Worm (Caenorhabditis elegans) whole organism, mixed stage, embryonic: ENCODE measurements around the gene nhr-231.
"Not testable (repeated sequence)": the region's sequence is repeated elsewhere in the genome, so short reads cannot be mapped to it uniquely, and the experiment has no call there.

Experiments used
- M03D4.4 ChIP-seq: sonication (generic microtip); optimal IDR thresholded peaks from 2 replicates; lab custom pipeline; 2017; ENCODE audit warnings: mild to moderate bottlenecking, missing genetic modification characterization, missing compliant biosample characterization
- bed-3 ChIP-seq: fragments of 200-800 bp; sonication (Bioruptor generic); optimal IDR thresholded peaks from 3 replicates; lab custom pipeline; 2018; ENCODE audit warnings: mild to moderate bottlenecking, missing genetic modification characterization, moderate library complexity, missing compliant biosample characterization
- blmp-1 ChIP-seq: fragments of 150-350 bp; optimal IDR thresholded peaks from 2 replicates; lab custom pipeline; 2014; ENCODE audit warnings: missing biosample characterization, missing genetic modification characterization
- ceh-39 ChIP-seq: fragments of 150-350 bp; optimal IDR thresholded peaks from 2 replicates; lab custom pipeline; 2014; ENCODE audit warnings: missing biosample characterization, missing genetic modification characterization
- ceh-43 ChIP-seq: fragments of 200-800 bp; sonication (Bioruptor generic); optimal IDR thresholded peaks from 2 replicates; lab custom pipeline; 2018; ENCODE audit warnings: mild to moderate bottlenecking, missing genetic modification characterization, moderate library complexity, missing compliant biosample characterization
- ceh-83 ChIP-seq: fragments of 200-800 bp; sonication (Bioruptor generic); optimal IDR thresholded peaks from 2 replicates; lab custom pipeline; 2018; ENCODE audit warnings: mild to moderate bottlenecking, missing genetic modification characterization, missing compliant biosample characterization
- ces-1 ChIP-seq: fragments of 150-350 bp; optimal IDR thresholded peaks from 2 replicates; lab custom pipeline; 2014; ENCODE audit warnings: missing biosample characterization, missing genetic modification reagents, missing genetic modification characterization
- drap-1 ChIP-seq: fragments of 200-800 bp; sonication (Bioruptor generic); optimal IDR thresholded peaks from 3 replicates; lab custom pipeline; 2018; ENCODE audit warnings: mild to moderate bottlenecking, missing genetic modification characterization, missing compliant biosample characterization
- elt-1 ChIP-seq: sonication (generic microtip); optimal IDR thresholded peaks from 2 replicates; lab custom pipeline; 2017; ENCODE audit warnings: missing genetic modification characterization, mild to moderate bottlenecking, missing compliant biosample characterization, antibody characterized with exemption, moderate library complexity, borderline replicate concordance; ENCODE audit not compliant: insufficient read depth
- elt-3 ChIP-seq: fragments of 150-350 bp; optimal IDR thresholded peaks from 2 replicates; lab custom pipeline; 2014; ENCODE audit warnings: missing biosample characterization, missing genetic modification characterization
- flh-1 ChIP-seq: fragments of 200-800 bp; sonication (Bioruptor generic); optimal IDR thresholded peaks from 2 replicates; lab custom pipeline; 2018; ENCODE audit warnings: mild to moderate bottlenecking, missing genetic modification characterization, moderate library complexity, missing compliant biosample characterization
- ham-2 ChIP-seq: fragments of 200-800 bp; sonication (Bioruptor generic); optimal IDR thresholded peaks from 2 replicates; lab custom pipeline; 2018; ENCODE audit warnings: mild to moderate bottlenecking, missing genetic modification characterization, missing compliant biosample characterization
- hlh-1 ChIP-seq: fragments of 150-350 bp; optimal IDR thresholded peaks from 2 replicates; lab custom pipeline; 2014; ENCODE audit warnings: missing biosample characterization, missing genetic modification reagents, missing genetic modification characterization
- lsy-2 ChIP-seq: fragments of 150-350 bp; optimal IDR thresholded peaks from 2 replicates; lab custom pipeline; 2014; ENCODE audit warnings: missing biosample characterization, missing genetic modification characterization
- mab-5 ChIP-seq: fragments of 150-350 bp; optimal IDR thresholded peaks from 2 replicates; lab custom pipeline; 2014; ENCODE audit warnings: missing biosample characterization, missing genetic modification characterization
- nhr-12 ChIP-seq: fragments of 150-350 bp; optimal IDR thresholded peaks from 2 replicates; lab custom pipeline; 2014; ENCODE audit warnings: missing biosample characterization, missing genetic modification characterization
- nhr-2 ChIP-seq: fragments of 150-350 bp; optimal IDR thresholded peaks from 2 replicates; lab custom pipeline; 2014; ENCODE audit warnings: missing biosample characterization, missing genetic modification characterization
- nhr-28 ChIP-seq: fragments of 150-350 bp; optimal IDR thresholded peaks from 2 replicates; lab custom pipeline; 2014; ENCODE audit warnings: missing biosample characterization, missing genetic modification characterization
- nhr-76 ChIP-seq: sonication (generic microtip); optimal IDR thresholded peaks from 2 replicates; lab custom pipeline; 2017; ENCODE audit warnings: missing biosample characterization, missing genetic modification characterization
- pha-4 ChIP-seq: fragments of 150-350 bp; optimal IDR thresholded peaks from 2 replicates; lab custom pipeline; 2018; ENCODE audit warnings: missing biosample characterization, missing genetic modification reagents, missing genetic modification characterization
- snpc-4 ChIP-seq: fragments of 150-350 bp; optimal IDR thresholded peaks from 2 replicates; lab custom pipeline; 2014; ENCODE audit warnings: missing biosample characterization, missing genetic modification characterization
- sptf-1 ChIP-seq: sonication (generic microtip); optimal IDR thresholded peaks from 2 replicates; lab custom pipeline; 2017; ENCODE audit warnings: mild to moderate bottlenecking, missing genetic modification characterization, moderate library complexity, missing compliant biosample characterization
- tbx-8 ChIP-seq: fragments of 200-800 bp; sonication (Bioruptor generic); optimal IDR thresholded peaks from 2 replicates; lab custom pipeline; 2018; ENCODE audit warnings: mild to moderate bottlenecking, missing genetic modification characterization, moderate library complexity, missing compliant biosample characterization
- unc-39 ChIP-seq: fragments of 150-350 bp; optimal IDR thresholded peaks from 2 replicates; lab custom pipeline; 2014; ENCODE audit warnings: missing biosample characterization, missing genetic modification characterization
- unc-62 ChIP-seq: fragments of 150-350 bp; optimal IDR thresholded peaks from 2 replicates; lab custom pipeline; 2014; ENCODE audit warnings: missing biosample characterization, missing genetic modification reagents, missing genetic modification characterization
- zip-8 ChIP-seq: fragments of 150-350 bp; optimal IDR thresholded peaks from 2 replicates; lab custom pipeline; 2014; ENCODE audit warnings: missing biosample characterization, missing genetic modification characterization
- ztf-11 ChIP-seq: fragments of 150-350 bp; optimal IDR thresholded peaks from 2 replicates; lab custom pipeline; 2014; ENCODE audit warnings: missing biosample characterization, missing genetic modification characterization

nhr-231 gene

DNA sequence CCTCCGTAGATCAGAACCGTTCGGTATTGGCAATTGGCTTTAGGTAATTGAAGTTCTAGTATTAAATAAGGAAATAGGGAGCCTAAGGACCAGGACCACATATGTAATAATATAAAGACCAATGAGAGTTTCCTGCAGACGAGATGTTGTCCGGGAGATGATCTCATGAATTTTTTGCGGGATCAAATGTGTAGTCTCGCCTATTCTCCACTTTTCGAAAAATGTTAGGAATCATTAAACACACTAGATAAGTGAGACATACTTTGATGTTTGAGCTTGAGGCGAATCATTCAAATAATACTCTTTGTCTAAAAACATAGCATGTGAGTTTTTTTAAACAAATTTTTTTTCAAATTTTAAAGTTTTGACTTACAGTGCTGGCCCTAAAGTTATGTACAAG lies 37.7 kb upstream of the nhr-231 start, which contains the start of gene F11D11.6:
Gene F11D11.6 (minus strand): TSS at position 101 of the 400 bp plus-strand sequence.
- TF ChIP-seq lsy-2 (tag; lab: Kevin White, UChicago), result no peak
- TF ChIP-seq nhr-12 (tag; lab: Kevin White, UChicago), result no peak
- TF ChIP-seq pha-4 (tag; lab: Kevin White, UChicago), result no peak
- no peak for TF ChIP-seq mab-5 (tag; lab: Kevin White, UChicago)
- no peak for TF ChIP-seq drap-1 (GFP tag; lab: Kevin White, UChicago)

- not testable (repeated sequence) for TF ChIP-seq sptf-1; drap-1 (GFP tag; lab: Kevin White, UChicago); nhr-28
Observed at ce11 chrV:18754328-18754727, 36.4 kb upstream of the nhr-231 start, which contains the start of gene clec-254. Gene clec-254 (minus strand): TSS chrV:18754428.

ce11 chrV:18760174-18760573 lies 30.6 kb upstream of the nhr-231 start, which contains the start of gene F11D11.3:
Gene F11D11.3 (minus strand): TSS chrV:18760274.
- TF ChIP-seq M03D4.4 (tag; lab: Kevin White, UChicago) (no peak), nhr-28 (no peak), ceh-39 (tag; lab: Kevin White, UChicago) (no peak), elt-3 (tag; lab: Kevin White, UChicago) (no peak), hlh-1 (tag; lab: Kevin White, UChicago) (no peak)

ce11 chrV:18761078-18761477 lies 29.7 kb upstream of the nhr-231 start, which contains the start of gene F11D11.4:
Gene F11D11.4 (plus strand): TSS chrV:18761378.
- TF ChIP-seq elt-3 (tag; lab: Kevin White, UChicago) (no peak), pha-4 (tag; lab: Kevin White, UChicago) (no peak), blmp-1 (no peak), hlh-1 (tag; lab: Kevin White, UChicago) (no peak), flh-1 (GFP tag; lab: Kevin White, UChicago) (no peak), lsy-2 (tag; lab: Kevin White, UChicago) (no peak), nhr-76 (no peak), M03D4.4 (tag; lab: Kevin White, UChicago) (no peak), tbx-8 (no peak), drap-1 (GFP tag; lab: Kevin White, UChicago) (no peak), elt-1 (tag; lab: Kevin White, UChicago) (no peak), ham-2 (GFP tag; lab: Kevin White, UChicago) (no peak), unc-39 (tag; lab: Kevin White, UChicago) (no peak), nhr-28 (no peak), ceh-83 (GFP tag; lab: Kevin White, UChicago) (no peak), ceh-43 (GFP tag; lab: Kevin White, UChicago) (no peak), nhr-2 (no peak)
- TF ChIP-seq, all 35 proteins: peak for 0

ce11 chrV:18762044-18762443 lies 28.7 kb upstream of the nhr-231 start, which contains the start of gene F11D11.22:
Gene F11D11.22 (plus strand): TSS chrV:18762344.
- TF ChIP-seq lsy-2 (tag; lab: Kevin White, UChicago); flh-1 (GFP tag; lab: Kevin White, UChicago); hlh-1 (tag; lab: Kevin White, UChicago): not testable (repeated sequence)

DNA sequence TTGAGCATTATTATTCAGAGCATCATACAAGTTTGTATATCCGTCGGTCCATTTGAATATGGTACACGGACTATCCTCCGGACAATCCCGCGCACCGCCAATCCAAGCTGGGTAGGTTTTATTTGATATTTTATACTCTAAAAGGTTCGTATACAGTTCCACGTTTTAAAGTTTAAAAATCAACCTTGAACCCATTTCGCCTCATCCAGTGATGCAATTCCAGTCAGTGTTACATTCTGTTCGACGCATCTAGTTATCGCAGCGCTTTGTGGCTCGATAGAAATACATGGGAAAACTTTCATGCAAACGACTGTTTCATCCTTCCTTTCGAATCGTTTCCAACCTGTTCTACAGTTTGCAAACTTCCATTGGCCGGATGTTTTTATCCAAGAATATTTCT lies 20.9 kb upstream of the nhr-231 start:
- TF ChIP-seq unc-62 (GFP tag; lab: Kevin White, UChicago) (no peak), snpc-4 (tag; lab: Kevin White, UChicago) (no peak), blmp-1 (no peak), sptf-1 (no peak)

DNA sequence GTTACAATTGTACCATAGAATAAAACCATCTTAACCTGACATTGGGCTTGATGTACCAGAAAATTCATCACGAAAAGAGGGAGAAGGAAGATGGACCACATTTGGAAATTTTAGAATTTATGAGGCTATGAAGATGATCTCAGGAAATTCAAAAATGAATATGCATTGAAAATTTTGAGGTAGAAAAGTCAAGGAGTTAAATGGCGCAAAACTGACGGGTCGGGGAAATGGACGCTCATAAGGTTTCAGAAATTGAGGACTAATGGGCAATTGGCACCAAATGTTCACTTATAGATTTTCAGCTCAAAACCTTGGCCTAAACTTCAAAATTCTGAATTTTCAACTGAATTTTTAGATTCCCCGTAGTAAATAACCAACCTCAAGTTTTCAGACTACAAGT lies 20.1 kb upstream of the nhr-231 start, which contains the start of gene clec-255:
Gene clec-255 (minus strand): TSS at position 101 of the 400 bp plus-strand sequence.
- TF ChIP-seq zip-8 (tag; lab: Kevin White, UChicago), result no peak
- TF ChIP-seq blmp-1, result no peak
- no peak for TF ChIP-seq bed-3 (GFP tag; lab: Kevin White, UChicago)
- TF ChIP-seq ces-1 (GFP tag; lab: Kevin White, UChicago), result no peak
- no peak for TF ChIP-seq ztf-11
